Worm (Caenorhabditis elegans) whole organism, late embryonic: ENCODE results near the gene R09H10.1.

Experiments used
- C08G9.2 ChIP-seq: sonication (generic microtip); optimal IDR thresholded peaks from 2 replicates; lab custom pipeline; 2016; ENCODE audit warnings: mild to moderate bottlenecking, missing genetic modification characterization, moderate library complexity, missing compliant biosample characterization
- F13H6.1 ChIP-seq: sonication (generic microtip); optimal IDR thresholded peaks from 2 replicates; lab custom pipeline; 2016; ENCODE audit warnings: missing genetic modification characterization, missing compliant biosample characterization
- K09A11.1 ChIP-seq: sonication (generic microtip); optimal IDR thresholded peaks from 2 replicates; lab custom pipeline; 2017; ENCODE audit warnings: antibody characterized with exemption, mild to moderate bottlenecking, missing genetic modification characterization, missing compliant biosample characterization; ENCODE audit not compliant: insufficient read depth
- ahr-1 ChIP-seq: sonication (generic microtip); optimal IDR thresholded peaks from 2 replicates; lab custom pipeline; 2016; ENCODE audit warnings: missing genetic modification characterization, missing compliant biosample characterization
- ceh-14 ChIP-seq: sonication (generic microtip); optimal IDR thresholded peaks from 2 replicates; lab custom pipeline; 2016; ENCODE audit warnings: missing genotype, missing genetic modification characterization, missing compliant biosample characterization
- ceh-19 ChIP-seq: fragments of 200-800 bp; sonication (Bioruptor generic); optimal IDR thresholded peaks from 2 replicates; lab custom pipeline; 2018; ENCODE audit warnings: mild to moderate bottlenecking, missing genetic modification characterization, missing compliant biosample characterization
- ceh-2 ChIP-seq: sonication (generic microtip); optimal IDR thresholded peaks from 2 replicates; lab custom pipeline; 2016; ENCODE audit warnings: missing genotype, missing genetic modification characterization, missing compliant biosample characterization
- ceh-30 ChIP-seq: fragments of 150-350 bp; optimal IDR thresholded peaks from 2 replicates; lab custom pipeline; 2014; ENCODE audit warnings: missing biosample characterization, missing genetic modification characterization
- ceh-31 ChIP-seq: sonication (generic microtip); optimal IDR thresholded peaks from 2 replicates; lab custom pipeline; 2016; ENCODE audit warnings: missing genetic modification characterization, missing compliant biosample characterization
- ceh-45 ChIP-seq: fragments of 200-800 bp; sonication (Bioruptor generic); IDR thresholded peaks from 2 replicates; pipeline ENCODE4 v1.3.6; 2022; ENCODE audit warnings: missing genetic modification reagents, missing genetic modification characterization, missing compliant biosample characterization
- ceh-48 ChIP-seq: sonication (generic microtip); optimal IDR thresholded peaks from 2 replicates; lab custom pipeline; 2016; ENCODE audit warnings: missing genetic modification characterization, inconsistent platforms, missing compliant biosample characterization
- ceh-6 ChIP-seq: fragments of 200-800 bp; sonication (Bioruptor generic); optimal IDR thresholded peaks from 2 replicates; lab custom pipeline; 2018; ENCODE audit warnings: mild to moderate bottlenecking, missing genetic modification characterization, missing compliant biosample characterization
- ceh-9 ChIP-seq: sonication (generic microtip); optimal IDR thresholded peaks from 2 replicates; lab custom pipeline; 2016; ENCODE audit warnings: mild to moderate bottlenecking, missing genetic modification characterization, inconsistent platforms, missing compliant biosample characterization
- dmd-4 ChIP-seq: sonication (generic microtip); optimal IDR thresholded peaks from 2 replicates; lab custom pipeline; 2016; ENCODE audit warnings: borderline replicate concordance, missing genetic modification characterization, missing compliant biosample characterization
- dve-1 ChIP-seq: sonication (generic microtip); optimal IDR thresholded peaks from 2 replicates; lab custom pipeline; 2017; ENCODE audit warnings: antibody characterized with exemption, mild to moderate bottlenecking, missing genetic modification characterization, missing compliant biosample characterization
- elt-2 ChIP-seq: sonication (generic microtip); optimal IDR thresholded peaks from 2 replicates; lab custom pipeline; 2016; ENCODE audit warnings: missing genetic modification reagents, missing genetic modification characterization, missing compliant biosample characterization
- eyg-1 ChIP-seq: sonication (generic microtip); optimal IDR thresholded peaks from 2 replicates; lab custom pipeline; 2016; ENCODE audit warnings: missing genotype, missing genetic modification characterization, missing compliant biosample characterization
- fkh-10 ChIP-seq: fragments of 150-350 bp; optimal IDR thresholded peaks from 2 replicates; lab custom pipeline; 2014; ENCODE audit warnings: missing biosample characterization, missing genetic modification reagents, missing genetic modification characterization
- fkh-6 ChIP-seq: sonication (generic microtip); optimal IDR thresholded peaks from 2 replicates; lab custom pipeline; 2016; ENCODE audit warnings: missing genetic modification characterization, missing compliant biosample characterization
- hlh-13 ChIP-seq: fragments of 200-800 bp; sonication (Bioruptor generic); optimal IDR thresholded peaks from 2 replicates; lab custom pipeline; 2018; ENCODE audit warnings: mild to moderate bottlenecking, missing genetic modification characterization, missing compliant biosample characterization
- hlh-15 ChIP-seq: sonication (generic microtip); optimal IDR thresholded peaks from 2 replicates; lab custom pipeline; 2016; ENCODE audit warnings: missing genetic modification characterization, missing compliant biosample characterization
- hlh-30 ChIP-seq: sonication (generic microtip); optimal IDR thresholded peaks from 2 replicates; lab custom pipeline; 2017; ENCODE audit warnings: antibody characterized with exemption, missing genetic modification characterization, missing compliant biosample characterization; ENCODE audit not compliant: insufficient read depth
- hlh-6 ChIP-seq: sonication (generic microtip); optimal IDR thresholded peaks from 2 replicates; lab custom pipeline; 2016; ENCODE audit warnings: missing genotype, missing genetic modification characterization, missing compliant biosample characterization
- lim-6 ChIP-seq: sonication (generic microtip); optimal IDR thresholded peaks from 2 replicates; lab custom pipeline; 2016; ENCODE audit warnings: missing genetic modification characterization, missing compliant biosample characterization
- madf-2 ChIP-seq: sonication (generic microtip); optimal IDR thresholded peaks from 2 replicates; lab custom pipeline; 2017; ENCODE audit warnings: missing genetic modification characterization, missing compliant biosample characterization
- nfya-1 ChIP-seq: sonication (generic microtip); optimal IDR thresholded peaks from 2 replicates; lab custom pipeline; 2017; ENCODE audit warnings: missing genetic modification characterization, mild to moderate bottlenecking, missing compliant biosample characterization, antibody characterized with exemption, moderate library complexity
- nhr-11 ChIP-seq: fragments of 150-350 bp; optimal IDR thresholded peaks from 2 replicates; lab custom pipeline; 2014; ENCODE audit warnings: missing biosample characterization, missing genetic modification characterization
- nhr-232 ChIP-seq: sonication (generic microtip); optimal IDR thresholded peaks from 2 replicates; lab custom pipeline; 2016; ENCODE audit warnings: missing genetic modification characterization, missing compliant biosample characterization
- npax-4 ChIP-seq: sonication (generic microtip); optimal IDR thresholded peaks from 2 replicates; lab custom pipeline; 2016; ENCODE audit warnings: missing genetic modification characterization, missing compliant biosample characterization
- pha-2 ChIP-seq: sonication (generic microtip); optimal IDR thresholded peaks from 2 replicates; lab custom pipeline; 2017; ENCODE audit warnings: mild to moderate bottlenecking, missing genetic modification characterization, missing compliant biosample characterization
- pqm-1 ChIP-seq: sonication (generic microtip); optimal IDR thresholded peaks from 2 replicates; lab custom pipeline; 2016; ENCODE audit warnings: missing genetic modification characterization, missing compliant biosample characterization
- pros-1 ChIP-seq: fragments of 150-350 bp; optimal IDR thresholded peaks from 2 replicates; lab custom pipeline; 2014; ENCODE audit warnings: missing biosample characterization, missing genetic modification reagents, missing genetic modification characterization
- sdc-2 ChIP-seq: sonication (generic microtip); optimal IDR thresholded peaks from 2 replicates; lab custom pipeline; 2016; ENCODE audit warnings: missing genotype, missing genetic modification characterization, missing compliant biosample characterization
- sox-2 ChIP-seq: fragments of 200-800 bp; sonication (Bioruptor generic); IDR thresholded peaks from 2 replicates; pipeline ENCODE4 v1.3.6; 2022; ENCODE audit warnings: missing genetic modification reagents, missing genetic modification characterization, missing compliant biosample characterization
- sox-4 ChIP-seq: sonication (generic microtip); optimal IDR thresholded peaks from 2 replicates; lab custom pipeline; 2017; ENCODE audit warnings: mild to moderate bottlenecking, missing genetic modification characterization, inconsistent platforms, missing compliant biosample characterization
- tbx-2 ChIP-seq: sonication (generic microtip); optimal IDR thresholded peaks from 2 replicates; lab custom pipeline; 2016; ENCODE audit warnings: missing genetic modification characterization, missing compliant biosample characterization
- unc-3 ChIP-seq, 2 experiments: fragments of 200-800 bp in 1 of 2; sonication (Bioruptor generic) in 1 of 2; sonication (generic microtip) in 1 of 2; conservative IDR thresholded peaks in 1 of 2; optimal IDR thresholded peaks in 1 of 2; 2 replicates each; pipeline versions ENCODE4 v1.3.6 to Lab custom; 2016 to 2022; ENCODE audit warnings: missing compliant biosample characterization in 2 of 2, missing genetic modification characterization in 2 of 2, missing genetic modification reagents in 1 of 2
- unc-42 ChIP-seq: sonication (generic microtip); optimal IDR thresholded peaks from 2 replicates; lab custom pipeline; 2016; ENCODE audit warnings: missing genotype, missing genetic modification characterization, missing compliant biosample characterization
- unc-55 ChIP-seq: sonication (generic microtip); optimal IDR thresholded peaks from 2 replicates; lab custom pipeline; 2017; ENCODE audit warnings: missing biosample characterization, missing genetic modification reagents, missing genetic modification characterization
- zip-5 ChIP-seq: sonication (generic microtip); optimal IDR thresholded peaks from 2 replicates; lab custom pipeline; 2016; ENCODE audit warnings: missing genetic modification characterization, missing compliant biosample characterization
- ztf-16 ChIP-seq: sonication (generic microtip); optimal IDR thresholded peaks from 2 replicates; lab custom pipeline; 2017; ENCODE audit warnings: missing genetic modification characterization, missing compliant biosample characterization

The R09H10.1 gene

ce11 chrIV:10612281-10612680 is 12.2 kb downstream of the R09H10.1 start:
- TF ChIP-seq unc-42 (tag; lab: Kevin White, UChicago) = no peak
- no peak for TF ChIP-seq ceh-30 (tag; lab: Kevin White, UChicago)
- TF ChIP-seq fkh-10 (GFP tag; lab: Kevin White, UChicago) = no peak
- TF ChIP-seq ceh-45 (GFP tag; lab: Robert Waterston, UW) = no peak
- no peak for TF ChIP-seq pqm-1
- no peak for TF ChIP-seq lim-6 (tag; lab: Kevin White, UChicago)
- no peak for TF ChIP-seq ceh-6 (GFP tag; lab: Kevin White, UChicago)
- TF ChIP-seq madf-2 (tag; lab: Kevin White, UChicago) = no peak
- no peak for TF ChIP-seq hlh-13 (GFP tag; lab: Kevin White, UChicago)
- TF ChIP-seq zip-5 = no peak
- no peak for TF ChIP-seq ceh-2 (tag; lab: Kevin White, UChicago)
- no peak for TF ChIP-seq ceh-48 (tag; lab: Kevin White, UChicago)
- no peak for TF ChIP-seq ceh-14 (tag; lab: Kevin White, UChicago)
- no peak for TF ChIP-seq F13H6.1
- no peak for TF ChIP-seq ceh-19 (GFP tag; lab: Kevin White, UChicago)
- no peak for TF ChIP-seq npax-4 (tag; lab: Kevin White, UChicago)
- TF ChIP-seq nhr-232 (tag; lab: Kevin White, UChicago) = no peak

- no peak for TF ChIP-seq ceh-2 (tag; lab: Kevin White, UChicago)
- TF ChIP-seq dve-1 (tag; lab: Kevin White, UChicago) = no peak
- TF ChIP-seq sdc-2 = no peak
- no peak for TF ChIP-seq madf-2 (tag; lab: Kevin White, UChicago)
- no peak for TF ChIP-seq ceh-9 (tag; lab: Kevin White, UChicago)
- no peak for TF ChIP-seq pha-2 (tag; lab: Kevin White, UChicago)
- no peak for TF ChIP-seq hlh-6 (tag; lab: Kevin White, UChicago)
- TF ChIP-seq fkh-6 (tag; lab: Kevin White, UChicago) = no peak
- no peak for TF ChIP-seq unc-3 (GFP tag; conservative IDR thresholded peaks at IDR 0.05; lab: Robert Waterston, UW)
- TF ChIP-seq unc-3 (tag; optimal IDR thresholded peaks at IDR 0.05; lab: Kevin White, UChicago) = no peak
- no peak for TF ChIP-seq K09A11.1
- no peak for TF ChIP-seq elt-2
Measured at ce11 chrIV:10614918-10615477, 14.9 kb downstream of the R09H10.1 start, which contains the start of gene ptr-14. ptr-14 (plus strand) TSS chrIV:10615427.

ce11 chrIV:10616366-10616765 is 16.3 kb downstream of the R09H10.1 start:
- TF ChIP-seq elt-2 (no peak), unc-42 (tag; lab: Kevin White, UChicago) (no peak), ztf-16 (tag; lab: Kevin White, UChicago) (no peak), eyg-1 (tag; lab: Kevin White, UChicago) (no peak), F13H6.1 (no peak), sdc-2 (no peak), nfya-1 (tag; lab: Kevin White, UChicago) (no peak), lim-6 (tag; lab: Kevin White, UChicago) (no peak), tbx-2 (tag; lab: Kevin White, UChicago) (no peak), unc-55 (GFP tag; lab: Kevin White, UChicago) (no peak), dmd-4 (tag; lab: Kevin White, UChicago) (no peak), fkh-6 (tag; lab: Kevin White, UChicago) (no peak)

ce11 chrIV:10617099-10617498 is 17.0 kb downstream of the R09H10.1 start:
- TF ChIP-seq nhr-11 (no peak), fkh-10 (GFP tag; lab: Kevin White, UChicago) (no peak), F13H6.1 (no peak)
- TF ChIP-seq, all 69 proteins: peak for 0

ce11 chrIV:10620811-10621210 is 20.7 kb downstream of the R09H10.1 start, which contains the start of gene R09H10.7:
R09H10.7 (plus strand) TSS chrIV:10621111.
- TF ChIP-seq pros-1 (tag; lab: Kevin White, UChicago) (no peak), C08G9.2 (tag; lab: Kevin White, UChicago) (no peak), F13H6.1 (no peak), sox-2 (GFP tag; lab: Robert Waterston, UW) (no peak), ceh-6 (GFP tag; lab: Kevin White, UChicago) (no peak), nfya-1 (tag; lab: Kevin White, UChicago) (no peak), sox-4 (tag; lab: Kevin White, UChicago) (no peak), unc-55 (GFP tag; lab: Kevin White, UChicago) (no peak), hlh-30 (tag; lab: Kevin White, UChicago) (no peak), ceh-31 (tag; lab: Kevin White, UChicago) (no peak), lim-6 (tag; lab: Kevin White, UChicago) (no peak), hlh-15 (tag; lab: Kevin White, UChicago) (no peak), unc-42 (tag; lab: Kevin White, UChicago) (no peak), ahr-1 (no peak)
- TF ChIP-seq, all 69 proteins: peak for 0
